Fruit fly (Drosophila melanogaster) whole organism, pupa: ENCODE measurements around the gene CG13010.

ENCODE experiments used
- CG10348 ChIP-seq: fragments of 200-800 bp; sonication (Bioruptor generic); IDR thresholded peaks from 2 replicates; pipeline ENCODE4 v1.3.6; 2022; ENCODE audit warnings: missing biosample characterization, missing genetic modification characterization
- CG12605 ChIP-seq: fragments of 200-800 bp; sonication (Bioruptor generic); IDR thresholded peaks from 2 replicates; pipeline ENCODE4 v1.3.6; 2022; ENCODE audit warnings: missing biosample characterization, missing genetic modification characterization
- CG13204 ChIP-seq: fragments of 200-800 bp; sonication (Bioruptor generic); optimal IDR thresholded peaks from 2 replicates; lab custom pipeline; 2018; ENCODE audit warnings: missing biosample characterization, mild to moderate bottlenecking, missing genetic modification characterization, moderate library complexity
- CG14655 ChIP-seq: fragments of 200-800 bp; sonication (Bioruptor generic); optimal IDR thresholded peaks from 3 replicates; lab custom pipeline; 2017; ENCODE audit warnings: mild to moderate bottlenecking, missing biosample characterization, missing genetic modification reagents, missing genetic modification characterization
- CG15710 ChIP-seq: fragments of 200-800 bp; sonication (Bioruptor generic); optimal IDR thresholded peaks from 2 replicates; lab custom pipeline; 2018; ENCODE audit warnings: missing biosample characterization, mild to moderate bottlenecking, missing genetic modification characterization, moderate library complexity
- CG17806 ChIP-seq: fragments of 200-800 bp; sonication (Bioruptor generic); optimal IDR thresholded peaks from 2 replicates; lab custom pipeline; 2018; ENCODE audit warnings: missing biosample characterization, mild to moderate bottlenecking, missing genetic modification characterization, moderate library complexity
- CG34367 ChIP-seq: fragments of 200-800 bp; sonication (Bioruptor generic); optimal IDR thresholded peaks from 2 replicates; lab custom pipeline; 2018; ENCODE audit warnings: missing biosample characterization, mild to moderate bottlenecking, missing genetic modification characterization
- CG4496 ChIP-seq: fragments of 200-800 bp; sonication (Bioruptor generic); IDR thresholded peaks from 3 replicates; pipeline ENCODE4 v1.3.6; 2022; ENCODE audit warnings: missing biosample characterization, missing genetic modification characterization
- CG8301 ChIP-seq: fragments of 200-800 bp; sonication (Bioruptor generic); optimal IDR thresholded peaks from 2 replicates; lab custom pipeline; 2018; ENCODE audit warnings: missing biosample characterization, mild to moderate bottlenecking, missing genetic modification characterization
- CG9948 ChIP-seq: fragments of 200-800 bp; sonication (Bioruptor generic); optimal IDR thresholded peaks from 2 replicates; lab custom pipeline; 2018; ENCODE audit warnings: missing biosample characterization, mild to moderate bottlenecking, missing genetic modification characterization, moderate library complexity
- D1 ChIP-seq: fragments of 200-800 bp; sonication (Bioruptor generic); optimal IDR thresholded peaks from 2 replicates; lab custom pipeline; 2018; ENCODE audit warnings: missing biosample characterization, mild to moderate bottlenecking, missing genetic modification characterization, moderate library complexity
- EcR ChIP-seq: fragments of 200-800 bp; sonication (Bioruptor generic); optimal IDR thresholded peaks from 3 replicates; lab custom pipeline; 2019; ENCODE audit warnings: missing biosample characterization, missing genetic modification characterization, mild to moderate bottlenecking, moderate library complexity, missing genetic modification reagents
- Ets98B ChIP-seq: fragments of 200-800 bp; sonication (Bioruptor generic); IDR thresholded peaks from 2 replicates; pipeline ENCODE4 v1.3.6; 2022; ENCODE audit warnings: missing biosample characterization, missing genetic modification characterization
- Pif1B ChIP-seq: fragments of 200-800 bp; sonication (Bioruptor generic); optimal IDR thresholded peaks from 3 replicates; lab custom pipeline; 2016; ENCODE audit warnings: missing biosample characterization, missing genetic modification characterization
- Snoo ChIP-seq: fragments of 200-800 bp; sonication (Bioruptor generic); optimal IDR thresholded peaks from 3 replicates; lab custom pipeline; 2017; ENCODE audit warnings: missing biosample characterization, mild to moderate bottlenecking, missing genetic modification characterization, inconsistent platforms
- fd96Ca ChIP-seq: fragments of 200-800 bp; sonication (Bioruptor generic); IDR thresholded peaks from 3 replicates; pipeline ENCODE4 v1.3.6; 2022; ENCODE audit warnings: missing biosample characterization, missing genetic modification characterization
- rn ChIP-seq: fragments of 200-800 bp; sonication (Bioruptor generic); IDR thresholded peaks from 2 replicates; pipeline ENCODE4 v1.3.6; 2022; ENCODE audit warnings: missing biosample characterization, missing genetic modification characterization

The CG13010 gene

DNA sequence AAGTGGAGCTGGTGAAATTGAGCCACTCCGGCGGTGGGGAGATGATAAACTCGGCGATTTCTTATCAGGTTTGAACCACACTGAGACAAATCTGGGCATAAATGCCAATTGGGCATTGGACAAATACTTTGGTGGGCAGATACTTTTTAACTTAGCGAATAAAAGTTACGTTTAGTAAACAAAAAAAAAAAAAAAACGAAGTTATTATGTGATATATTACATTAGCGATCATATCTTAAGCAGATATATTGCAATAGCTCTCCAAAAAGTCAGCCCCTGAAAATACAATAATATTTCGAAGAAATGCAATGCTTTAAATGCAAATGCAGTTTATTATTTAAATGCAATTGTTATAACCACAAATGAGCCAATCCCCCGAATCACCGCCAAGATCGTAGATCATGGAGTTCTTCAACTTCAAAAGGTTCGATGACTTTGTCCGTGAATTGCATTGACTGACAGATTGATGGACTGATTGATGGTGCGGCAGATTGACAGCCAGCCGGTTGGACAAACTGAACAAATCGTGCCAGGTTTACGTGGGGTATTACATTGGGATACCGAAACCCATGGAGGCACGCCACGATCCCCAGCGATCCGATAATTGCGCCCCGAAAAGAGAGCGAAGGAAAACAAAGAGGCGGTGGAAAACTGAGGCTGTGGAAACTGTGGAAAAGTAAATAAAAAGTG is 19.3 kb upstream of the CG13010 start:
- no peak for TF ChIP-seq CG10348
- TF ChIP-seq CG4496 (GFP tag; lab: Robert Waterston, UW): no peak
- TF ChIP-seq Snoo (tag; lab: Kevin White, UChicago): no peak
- TF ChIP-seq, all 21 proteins: peak for 0

DNA sequence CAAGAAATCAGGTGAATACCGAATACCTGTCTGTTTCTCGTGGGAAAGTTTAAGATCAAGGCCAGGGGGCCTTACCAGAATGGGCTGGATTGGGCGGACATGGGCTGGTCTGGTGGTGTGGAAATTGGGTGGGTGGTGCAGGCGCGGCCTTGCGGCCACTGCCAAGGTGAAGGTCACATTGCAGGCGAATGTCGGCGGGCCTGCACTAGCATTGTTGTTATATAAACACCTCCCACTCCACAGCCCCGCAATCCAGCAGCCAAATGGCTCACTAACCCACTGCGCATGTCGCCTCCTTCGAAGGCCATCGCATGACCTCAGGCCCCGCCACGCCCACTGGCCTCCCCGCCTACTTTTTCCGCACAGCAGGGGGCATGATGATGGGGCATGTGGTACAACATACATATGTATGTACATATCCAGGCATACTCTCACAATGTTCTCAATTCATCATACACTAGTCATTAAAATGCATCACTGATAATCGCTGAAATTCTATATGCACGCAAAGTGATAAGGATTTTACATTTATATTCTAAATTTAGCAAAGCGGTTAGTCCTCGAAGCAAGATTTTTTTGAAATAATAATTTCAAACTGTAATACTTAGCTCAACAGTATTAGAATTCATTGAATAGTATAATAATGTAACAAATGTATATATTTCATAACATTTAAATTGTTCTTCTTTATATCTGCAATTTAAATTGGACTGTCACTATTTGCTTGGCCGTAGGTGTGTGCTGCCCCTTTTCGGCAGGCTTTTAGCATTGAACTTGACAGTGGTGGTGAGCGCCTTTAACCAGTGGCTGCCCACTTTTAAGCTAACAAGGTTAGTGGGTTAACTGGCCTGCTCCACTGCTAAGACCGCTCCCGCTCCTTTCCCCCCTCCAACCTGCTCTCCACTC is 18.1 kb upstream of the CG13010 start:
- TF ChIP-seq Pif1B (GFP tag; lab: Kevin White, UChicago) (no peak), Snoo (tag; lab: Kevin White, UChicago) (peak; percentile 2), CG9948 (tag; lab: Kevin White, UChicago) (no peak), CG14655 (peak; percentile 16), CG8301 (tag; lab: Kevin White, UChicago) (peak; percentile 39)

DNA sequence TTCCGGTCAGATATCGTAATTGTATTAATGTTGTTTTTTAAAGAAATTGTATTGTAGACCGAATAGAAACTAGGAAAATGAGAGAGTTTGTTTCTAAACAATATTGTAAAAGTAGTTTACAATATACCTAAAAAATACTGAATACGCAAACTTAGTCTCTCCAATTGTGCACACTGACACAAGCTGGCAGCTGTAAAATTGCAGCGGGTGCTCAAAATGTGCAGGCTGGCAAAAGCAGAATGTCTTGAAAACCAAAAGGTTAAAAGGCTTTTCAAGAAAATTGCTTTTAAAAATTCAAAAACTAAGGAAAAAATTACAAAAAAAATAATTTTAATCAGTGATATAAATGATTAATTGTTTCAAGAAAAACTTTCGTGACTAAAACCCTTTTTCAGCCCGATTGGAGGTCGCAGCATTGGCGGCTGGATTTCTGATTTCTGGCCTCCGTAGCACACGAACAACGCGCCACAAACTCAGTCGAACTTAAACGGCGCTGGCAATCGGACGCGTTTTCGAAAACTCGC is 17.0 kb upstream of the CG13010 start, which contains the start of gene CG4678:
Gene CG4678 (plus strand): TSS at position 474 of the 524 bp plus-strand sequence.
- TF ChIP-seq fd96Ca (GFP tag; lab: Robert Waterston, UW): no peak
- no peak for TF ChIP-seq CG8301 (tag; lab: Kevin White, UChicago)
- no peak for TF ChIP-seq CG34367 (tag; lab: Kevin White, UChicago)
- no peak for TF ChIP-seq rn (GFP tag; lab: Robert Waterston, UW)
- TF ChIP-seq CG10348: no peak
- no peak for TF ChIP-seq CG13204 (GFP tag; lab: Kevin White, UChicago)
- no peak for TF ChIP-seq CG12605 (GFP tag; lab: Robert Waterston, UW)
- TF ChIP-seq Snoo (tag; lab: Kevin White, UChicago): no peak
- TF ChIP-seq CG17806 (tag; lab: Kevin White, UChicago): no peak

DNA sequence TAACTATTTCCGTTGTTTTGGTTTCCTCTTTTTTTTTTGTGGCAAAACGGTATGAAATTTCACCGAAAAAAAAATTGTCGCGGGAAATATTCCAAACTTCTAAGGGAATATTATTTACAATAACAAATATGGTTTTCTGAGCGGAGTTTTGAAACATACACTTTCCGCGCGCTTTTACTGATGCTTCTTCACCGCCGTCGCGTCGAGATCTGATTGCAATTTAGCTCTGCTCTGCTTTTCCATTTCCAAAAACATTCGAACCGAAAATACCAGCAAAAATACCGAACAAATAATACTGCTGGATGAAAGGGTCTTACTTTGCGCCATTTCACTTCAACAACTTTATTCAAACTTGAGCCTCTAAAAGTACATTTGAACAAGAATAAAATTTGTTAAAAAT is 16.2 kb upstream of the CG13010 start, which contains the start of gene Septin4:
Gene Septin4 (minus strand): TSS at position 215 of the 400 bp plus-strand sequence.
- no peak for TF ChIP-seq D1 (tag; lab: Kevin White, UChicago)
- TF ChIP-seq CG4496 (GFP tag; lab: Robert Waterston, UW): 0 out of 3 replicates have a peak, but pooled peaks have one; percentile 28

DNA sequence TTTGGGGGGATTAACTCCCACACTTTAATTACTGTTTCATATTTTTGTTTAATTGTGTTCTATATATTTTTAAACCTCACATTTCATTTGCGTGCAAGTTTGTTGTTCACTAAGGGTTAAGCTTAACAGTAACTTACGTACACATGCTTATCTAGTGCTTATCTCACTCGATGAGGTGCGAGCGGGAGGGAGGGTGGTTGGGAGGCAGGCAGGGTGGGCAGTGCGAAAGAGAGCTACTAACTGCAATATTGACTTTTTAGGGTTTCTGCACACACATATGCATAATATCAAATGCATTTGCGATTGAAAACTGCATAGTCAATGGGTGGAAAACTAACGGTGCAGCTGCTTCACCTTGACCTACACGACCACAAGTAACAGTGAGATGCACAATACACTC is 15.7 kb upstream of the CG13010 start:
- peak; percentile 9 for TF ChIP-seq CG14655
- TF ChIP-seq CG13204 (GFP tag; lab: Kevin White, UChicago): no peak
- TF ChIP-seq CG17806 (tag; lab: Kevin White, UChicago): no peak
- TF ChIP-seq CG9948 (tag; lab: Kevin White, UChicago): no peak
- no peak for TF ChIP-seq CG15710 (tag; lab: Kevin White, UChicago)
- no peak for TF ChIP-seq CG10348
- TF ChIP-seq, all 21 proteins: peak for 1

DNA sequence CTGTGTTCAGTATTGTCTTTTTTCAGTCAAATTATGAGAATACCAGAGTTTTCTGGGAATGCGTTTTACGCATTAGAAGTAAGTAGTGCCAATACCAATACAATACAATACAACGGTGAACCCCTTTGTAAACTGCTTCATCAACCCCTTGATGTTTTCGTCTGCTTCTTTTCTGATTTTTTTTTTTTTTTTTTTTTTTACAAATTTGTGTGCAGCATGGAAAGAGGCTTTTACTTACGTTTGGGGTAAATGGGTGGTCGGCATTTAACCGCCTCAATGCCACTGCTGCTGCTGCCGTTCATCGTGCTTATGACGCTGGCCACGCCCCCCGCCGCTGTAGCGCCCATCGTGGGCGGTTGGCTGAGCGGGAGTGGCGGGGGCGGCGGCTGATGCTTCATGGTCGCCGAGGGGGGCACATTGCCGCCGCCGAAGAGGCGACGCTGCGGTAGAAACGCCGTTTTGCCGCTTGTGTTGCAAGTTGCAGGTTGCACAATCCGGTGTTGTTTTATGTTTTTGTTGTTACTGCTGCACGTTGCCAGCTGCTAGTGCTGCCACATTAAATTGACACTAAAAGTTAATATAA is 15.2 kb upstream of the CG13010 start:
- TF ChIP-seq CG13204 (GFP tag; lab: Kevin White, UChicago) (peak; percentile 55), Ets98B (GFP tag; lab: Robert Waterston, UW) (no peak), CG4496 (GFP tag; lab: Robert Waterston, UW) (0 out of 3 replicates have a peak, but pooled peaks have one; percentile 25), CG12605 (GFP tag; lab: Robert Waterston, UW) (no peak), CG8301 (tag; lab: Kevin White, UChicago) (no peak), CG9948 (tag; lab: Kevin White, UChicago) (no peak), D1 (tag; lab: Kevin White, UChicago) (no peak), CG34367 (tag; lab: Kevin White, UChicago) (no peak), CG17806 (tag; lab: Kevin White, UChicago) (no peak), CG10348 (no peak)

DNA sequence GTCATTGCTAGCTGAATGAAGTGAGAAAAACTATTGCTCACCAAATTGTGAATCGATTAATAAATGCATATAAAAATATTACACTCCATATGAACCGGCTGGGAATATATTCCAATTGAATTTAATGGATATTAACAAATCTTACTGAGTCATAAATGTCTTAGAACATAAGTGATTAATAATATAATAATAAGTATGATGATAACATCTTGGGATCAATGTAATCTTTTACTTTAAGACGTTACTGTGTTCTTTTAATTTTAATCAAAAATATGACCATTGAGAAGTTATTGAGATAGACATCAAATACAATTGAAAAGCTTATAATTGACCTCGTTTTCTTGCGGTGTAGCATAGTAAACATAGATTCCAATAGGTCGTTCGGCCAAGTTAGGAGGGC is 13.6 kb upstream of the CG13010 start:
- TF ChIP-seq CG10348 (no peak), EcR (GFP tag; lab: Kevin White, UChicago) (no peak), CG17806 (tag; lab: Kevin White, UChicago) (no peak), CG14655 (no peak), CG4496 (GFP tag; lab: Robert Waterston, UW) (no peak), D1 (tag; lab: Kevin White, UChicago) (no peak), fd96Ca (GFP tag; lab: Robert Waterston, UW) (no peak), CG15710 (tag; lab: Kevin White, UChicago) (no peak), CG12605 (GFP tag; lab: Robert Waterston, UW) (no peak), CG13204 (GFP tag; lab: Kevin White, UChicago) (no peak)
